Worm (Caenorhabditis elegans): Measurements from ENCODE around the gene C34F11.8.

ce11 chrII:5166738-5167137 lies 44.0 kb downstream of the C34F11.8 start, which contains the start of gene srb-3:
- no peak for TF ChIP-seq zip-11 (GFP tag; IDR thresholded peaks at IDR 0.05)
- TF ChIP-seq Y48G9A.11 (GFP tag; IDR thresholded peaks at IDR 0.05): no peak
- TF ChIP-seq nhr-11 (tag; optimal IDR thresholded peaks at IDR 0.05): no peak
- TF ChIP-seq F49E8.2 (tag; optimal IDR thresholded peaks at IDR 0.05; ENCODE audit: borderline replicate concordance): no peak
- TF ChIP-seq mdt-29 (GFP tag; IDR thresholded peaks at IDR 0.05): no peak
- TF ChIP-seq zfp-2 (tag; optimal IDR thresholded peaks at IDR 0.05): no peak
- TF ChIP-seq hif-1 (tag; optimal IDR thresholded peaks at IDR 0.05): no peak
- no peak for TF ChIP-seq lir-3 (tag; optimal IDR thresholded peaks at IDR 0.05)
- no peak for TF ChIP-seq unc-130 (GFP tag; optimal IDR thresholded peaks at IDR 0.05)
